Fruit fly (Drosophila melanogaster): ENCODE measurements around the gene Ugt307A1.

The Ugt307A1 gene

DNA sequence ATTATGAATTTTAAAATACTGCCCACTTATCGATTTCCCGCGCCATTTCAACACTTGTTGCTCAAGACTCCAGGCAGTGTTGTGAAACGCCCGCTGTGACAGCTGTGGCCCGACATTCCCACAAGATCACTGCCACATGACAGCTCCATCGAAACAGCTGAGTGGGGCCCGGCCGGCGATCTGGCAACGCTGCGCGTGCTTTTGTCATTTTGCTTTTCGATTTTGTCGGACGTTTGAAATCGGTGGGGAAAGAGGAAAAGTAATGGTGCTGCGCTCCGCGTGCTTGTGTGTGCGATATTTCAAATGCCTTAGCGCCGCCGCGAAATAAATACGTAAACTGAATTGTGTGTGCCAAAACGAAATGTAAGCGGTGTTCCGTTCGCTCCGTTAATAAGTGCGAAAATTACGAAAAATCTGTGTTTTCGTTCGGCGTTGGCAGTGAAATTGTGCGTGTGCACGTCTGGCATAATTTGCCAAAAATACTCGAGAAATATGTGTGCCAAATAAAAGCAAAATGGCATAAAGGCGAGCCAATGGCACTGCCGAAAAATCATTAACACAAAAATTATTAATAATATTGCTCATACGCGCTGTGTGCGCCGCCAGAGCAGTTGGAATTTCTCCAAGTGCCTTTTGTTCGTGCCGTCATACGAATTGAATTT is 25.5 kb upstream of the Ugt307A1 start (continued):
- no peak for TF ChIP-seq en (GFP tag; optimal IDR thresholded peaks at IDR 0.05)
- TF ChIP-seq salm (tag; optimal IDR thresholded peaks at IDR 0.05) = no peak
- TF ChIP-seq CG3847 (GFP tag; IDR thresholded peaks at IDR 0.05) = peak; percentile 88
- no peak for TF ChIP-seq NC2α (GFP tag; optimal IDR thresholded peaks at IDR 0.05)
- TF ChIP-seq CG11695 (GFP tag; IDR thresholded peaks at IDR 0.05) = peak; percentile 53; the same call in 1 of the 3 replicates
- no peak for TF ChIP-seq Dip3 (GFP tag; optimal IDR thresholded peaks at IDR 0.05)
- TF ChIP-seq Fer3 (tag; optimal IDR thresholded peaks at IDR 0.05) = no peak
- peak; percentile 73 for TF ChIP-seq CHES-1-like (GFP tag; optimal IDR thresholded peaks at IDR 0.05)
- TF ChIP-seq Hmx (GFP tag; optimal IDR thresholded peaks at IDR 0.05) = no peak
- peak; percentile 44 for TF ChIP-seq CG30403 (GFP tag; optimal IDR thresholded peaks at IDR 0.05)
- peak; percentile 82 for TF ChIP-seq Bgb (GFP tag; IDR thresholded peaks at IDR 0.05; ENCODE audit: partially characterized antibody)
- TF ChIP-seq gce (GFP tag; IDR thresholded peaks at IDR 0.05) = no peak; the same call in 2 of the 3 replicates
- TF ChIP-seq CG16815 (GFP tag; optimal IDR thresholded peaks at IDR 0.05) = no peak
- TF ChIP-seq Six4 (GFP tag; optimal IDR thresholded peaks at IDR 0.05) = peak; percentile 3
- TF ChIP-seq az2 (GFP tag; optimal IDR thresholded peaks at IDR 0.05) = no peak
- TF ChIP-seq Sox100B (GFP tag; optimal IDR thresholded peaks at IDR 0.05) = peak; percentile 33
- TF ChIP-seq CG10959 (GFP tag; IDR thresholded peaks at IDR 0.05) = no peak
- peak; percentile 30; the same call in 1 of the 2 replicates for TF ChIP-seq esg (GFP tag; conservative IDR thresholded peaks at IDR 0.05)
- TF ChIP-seq usp (GFP tag; optimal IDR thresholded peaks at IDR 0.05) = no peak
- no peak for TF ChIP-seq peb (GFP tag; IDR thresholded peaks at IDR 0.05)
- peak; percentile 31 for TF ChIP-seq CG10147 (GFP tag; optimal IDR thresholded peaks at IDR 0.05)
- peak; percentile 15 for TF ChIP-seq CG18476 (GFP tag; optimal IDR thresholded peaks at IDR 0.05)
- peak; percentile 31 for TF ChIP-seq nom (GFP tag; optimal IDR thresholded peaks at IDR 0.05)
- no peak for TF ChIP-seq CG4404 (GFP tag; IDR thresholded peaks at IDR 0.05)
- peak; percentile 71 for TF ChIP-seq CG34224 (GFP tag; IDR thresholded peaks at IDR 0.05; ENCODE audit: partially characterized antibody)
- TF ChIP-seq Deaf1 (tag; optimal IDR thresholded peaks at IDR 0.05) = peak; percentile 53
- TF ChIP-seq CG7839 (tag; optimal IDR thresholded peaks at IDR 0.05) = peak; percentile 61
- TF ChIP-seq CG7372 (GFP tag; IDR thresholded peaks at IDR 0.05) = 0 out of 2 replicates have a peak, but pooled peaks have one; percentile 27
- no peak for TF ChIP-seq CG8281 (tag; optimal IDR thresholded peaks at IDR 0.05)
- peak; percentile 49 for TF ChIP-seq CG2678 (tag; optimal IDR thresholded peaks at IDR 0.05)
- TF ChIP-seq Doc3 (GFP tag; IDR thresholded peaks at IDR 0.05; ENCODE audit: partially characterized antibody) = peak; percentile 47; the same call in 2 of the 3 replicates
- no peak for TF ChIP-seq prd (optimal IDR thresholded peaks at IDR 0.05)
- TF ChIP-seq prd (GFP tag; IDR thresholded peaks at IDR 0.05) = peak; percentile 55; the same call in 2 of the 3 replicates
- no peak for TF ChIP-seq CG9876 (GFP tag; optimal IDR thresholded peaks at IDR 0.05)
- no peak for TF ChIP-seq sd (tag; optimal IDR thresholded peaks at IDR 0.05)
- no peak for TF ChIP-seq pan (optimal IDR thresholded peaks at IDR 0.05)
- peak in 1 of 2 experiments; percentile 23 for TF ChIP-seq pan (GFP tag; optimal IDR thresholded peaks at IDR 0.05 in 1 of 2, IDR thresholded peaks at IDR 0.05 in 1 of 2)
- no peak for TF ChIP-seq ro (GFP tag; IDR thresholded peaks at IDR 0.05)
- no peak for TF ChIP-seq Tbp (GFP tag; optimal IDR thresholded peaks at IDR 0.05)
- peak; percentile 34 for TF ChIP-seq vfl (GFP tag; optimal IDR thresholded peaks at IDR 0.05)
- no peak for TF ChIP-seq Lim3 (GFP tag; IDR thresholded peaks at IDR 0.05)
- peak; percentile 58; the same call in 1 of the 3 replicates for TF ChIP-seq CG6175 (GFP tag; IDR thresholded peaks at IDR 0.05)
- TF ChIP-seq dati (GFP tag; IDR thresholded peaks at IDR 0.05) = no peak
- no peak; the same call in 1 of the 2 replicates for TF ChIP-seq Awh (GFP tag; IDR thresholded peaks at IDR 0.05)
- TF ChIP-seq CG14965 (GFP tag; optimal IDR thresholded peaks at IDR 0.05; ENCODE audit: borderline replicate concordance) = no peak
- peak; percentile 43 for TF ChIP-seq CG1233 (GFP tag; optimal IDR thresholded peaks at IDR 0.05)
- TF ChIP-seq z (GFP tag; IDR thresholded peaks at IDR 0.05) = no peak
- no peak for TF ChIP-seq mld (GFP tag; IDR thresholded peaks at IDR 0.05; ENCODE audit: partially characterized antibody)
- TF ChIP-seq dimm (GFP tag; IDR thresholded peaks at IDR 0.05) = no peak
- peak; percentile 49 for TF ChIP-seq CG13775 (GFP tag; optimal IDR thresholded peaks at IDR 0.05)
- TF ChIP-seq gro (GFP tag; optimal IDR thresholded peaks at IDR 0.05) = peak; percentile 78
